Worm (Caenorhabditis elegans): ENCODE results near the gene nhr-223.
A peak's percentile ranks its signal among the peaks of the same experiment; 100 is the strongest.
"Not testable (repeated sequence)": the region's sequence is repeated elsewhere in the genome, so short reads cannot be mapped to it uniquely, and the experiment has no call there.

The nhr-223 gene

DNA sequence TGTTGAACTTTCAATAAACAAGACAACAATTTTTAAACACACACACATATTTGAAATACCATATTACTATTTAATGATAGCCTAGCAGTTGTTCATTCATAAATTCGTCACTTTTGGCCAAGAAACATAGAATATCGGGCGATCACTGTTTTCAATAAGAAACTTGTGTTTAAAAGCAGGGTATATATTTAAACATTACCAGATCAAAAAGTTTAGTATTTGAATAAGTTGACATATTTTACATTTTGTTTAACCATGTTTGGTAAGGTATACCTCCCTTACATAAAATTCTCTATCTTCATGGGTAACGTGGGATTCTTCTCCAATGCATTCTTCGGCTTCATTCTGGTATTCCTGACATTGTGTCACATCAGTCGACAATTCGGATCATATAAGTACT, 41.5 kb upstream of the nhr-223 start, which contains the start of gene str-8:
str-8 (plus strand) TSS at position 301 of the 400 bp plus-strand sequence.
- not testable (repeated sequence) for TF ChIP-seq ceh-22 (tag; optimal IDR thresholded peaks at IDR 0.05); dmd-4 (tag; optimal IDR thresholded peaks at IDR 0.05; ENCODE audit: borderline replicate concordance); sox-4 (tag; optimal IDR thresholded peaks at IDR 0.05)

- TF ChIP-seq ceh-31 (tag; optimal IDR thresholded peaks at IDR 0.05) (no peak), ceh-9 (tag; optimal IDR thresholded peaks at IDR 0.05) (no peak), ahr-1 (tag; optimal IDR thresholded peaks at IDR 0.05) (no peak), pat-9 (tag; optimal IDR thresholded peaks at IDR 0.05) (no peak), ceh-14 (tag; optimal IDR thresholded peaks at IDR 0.05) (no peak), C08G9.2 (tag; optimal IDR thresholded peaks at IDR 0.05) (no peak), pax-1 (tag; optimal IDR thresholded peaks at IDR 0.05) (no peak)
These were observed 38.5 kb upstream of the nhr-223 start for ce11 chrV:15757645-15758044.

DNA sequence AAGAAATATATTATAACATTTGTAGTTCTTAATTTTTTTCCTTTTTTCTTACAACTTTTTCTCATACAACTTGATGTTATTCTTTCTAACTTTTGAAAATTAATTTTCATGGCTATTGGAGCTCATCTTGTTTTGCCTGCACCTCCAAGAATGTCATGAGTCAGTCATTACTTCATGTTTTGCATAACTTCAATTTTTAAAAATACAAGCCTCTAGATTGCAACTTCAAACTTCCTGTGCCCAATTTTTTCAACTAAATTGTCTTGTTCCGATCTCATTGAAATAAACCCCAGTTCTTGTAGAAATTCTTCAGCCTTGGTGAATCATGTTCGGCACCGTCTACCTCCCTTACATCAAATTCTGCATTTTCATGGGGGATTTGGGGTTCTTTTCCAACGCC, 37.7 kb upstream of the nhr-223 start, which contains the start of gene str-9:
str-9 (plus strand) TSS at position 301 of the 400 bp plus-strand sequence.
- TF ChIP-seq fkh-10 (GFP tag; optimal IDR thresholded peaks at IDR 0.05) (no peak), ceh-45 (GFP tag; IDR thresholded peaks at IDR 0.05) (no peak), pax-1 (tag; optimal IDR thresholded peaks at IDR 0.05) (no peak), dve-1 (tag; optimal IDR thresholded peaks at IDR 0.05) (no peak), pros-1 (tag; optimal IDR thresholded peaks at IDR 0.05) (no peak), fkh-6 (tag; optimal IDR thresholded peaks at IDR 0.05) (no peak), hlh-30 (tag; optimal IDR thresholded peaks at IDR 0.05; ENCODE audit: insufficient read depth) (no peak), hlh-8 (tag; optimal IDR thresholded peaks at IDR 0.05) (no peak), ceh-31 (tag; optimal IDR thresholded peaks at IDR 0.05) (no peak), ceh-48 (tag; optimal IDR thresholded peaks at IDR 0.05) (no peak), ceh-14 (tag; optimal IDR thresholded peaks at IDR 0.05) (no peak), dmd-4 (tag; optimal IDR thresholded peaks at IDR 0.05; ENCODE audit: borderline replicate concordance) (no peak), syd-9 (tag; optimal IDR thresholded peaks at IDR 0.05) (no peak), ceh-30 (tag; optimal IDR thresholded peaks at IDR 0.05) (no peak), madf-2 (tag; optimal IDR thresholded peaks at IDR 0.05) (no peak), elt-4 (tag; optimal IDR thresholded peaks at IDR 0.05) (no peak), ceh-9 (tag; optimal IDR thresholded peaks at IDR 0.05) (no peak), ceh-19 (GFP tag; optimal IDR thresholded peaks at IDR 0.05) (no peak), ttx-3 (tag; optimal IDR thresholded peaks at IDR 0.05) (no peak)

- TF ChIP-seq pha-2 (tag; optimal IDR thresholded peaks at IDR 0.05) (no peak), fax-1 (tag; optimal IDR thresholded peaks at IDR 0.05) (no peak), syd-9 (tag; optimal IDR thresholded peaks at IDR 0.05) (no peak), pros-1 (tag; optimal IDR thresholded peaks at IDR 0.05) (no peak), nfya-1 (tag; optimal IDR thresholded peaks at IDR 0.05) (peak; percentile 77), lin-11 (tag; optimal IDR thresholded peaks at IDR 0.05) (peak; percentile 10), eyg-1 (tag; optimal IDR thresholded peaks at IDR 0.05) (no peak), fkh-6 (tag; optimal IDR thresholded peaks at IDR 0.05) (no peak), ceh-9 (tag; optimal IDR thresholded peaks at IDR 0.05) (no peak), ceh-30 (tag; optimal IDR thresholded peaks at IDR 0.05) (peak; percentile 84), dve-1 (tag; optimal IDR thresholded peaks at IDR 0.05) (peak; percentile 52), npax-4 (tag; optimal IDR thresholded peaks at IDR 0.05) (no peak), madf-2 (tag; optimal IDR thresholded peaks at IDR 0.05) (no peak), ama-1 (optimal IDR thresholded peaks at IDR 0.05) (no peak), sdc-2 (tag; optimal IDR thresholded peaks at IDR 0.05) (no peak), ttx-3 (tag; optimal IDR thresholded peaks at IDR 0.05) (peak; percentile 2), tbx-2 (tag; optimal IDR thresholded peaks at IDR 0.05) (no peak), ceh-24 (tag; optimal IDR thresholded peaks at IDR 0.05) (no peak), nhr-11 (tag; optimal IDR thresholded peaks at IDR 0.05) (no peak), elt-4 (tag; optimal IDR thresholded peaks at IDR 0.05) (no peak), F13H6.1 (tag; optimal IDR thresholded peaks at IDR 0.05) (no peak), gmeb-2 (tag; optimal IDR thresholded peaks at IDR 0.05) (peak; percentile 8), ceh-14 (tag; optimal IDR thresholded peaks at IDR 0.05) (no peak), K02D7.2 (tag; optimal IDR thresholded peaks at IDR 0.05) (no peak), ceh-18 (tag; optimal IDR thresholded peaks at IDR 0.05) (peak; percentile 32), hlh-30 (tag; optimal IDR thresholded peaks at IDR 0.05; ENCODE audit: insufficient read depth) (peak; percentile 7), che-1 (tag; optimal IDR thresholded peaks at IDR 0.05) (no peak), unc-42 (tag; optimal IDR thresholded peaks at IDR 0.05) (peak; percentile 76), pha-4 (tag; optimal IDR thresholded peaks at IDR 0.05) (no peak), ceh-34 (tag; optimal IDR thresholded peaks at IDR 0.05) (peak; percentile 4), unc-86 (tag; optimal IDR thresholded peaks at IDR 0.05) (peak; percentile 46), lim-6 (tag; optimal IDR thresholded peaks at IDR 0.05) (no peak), hlh-6 (tag; optimal IDR thresholded peaks at IDR 0.05) (no peak)
These were observed 30.0 kb upstream of the nhr-223 start, which contains the start of the genes haf-3 and F57A10.2 for ce11 chrV:15766122-15766594. Gene haf-3, minus strand, starts transcription at chrV:15766172. Gene F57A10.2, plus strand, starts transcription at chrV:15766575.
